Worm (Caenorhabditis elegans) whole organism, L1 larva: Measurements from ENCODE around the gene F48C5.2.
A peak's percentile ranks its signal among the peaks of the same experiment; 100 is the strongest.

Source experiments
- C34B4.2 ChIP-seq: sonication (generic microtip); optimal IDR thresholded peaks from 2 replicates; lab custom pipeline; 2017; ENCODE audit warnings: mild to moderate bottlenecking, missing genetic modification characterization, missing compliant biosample characterization
- F16B12.6 ChIP-seq: fragments of 150-350 bp; optimal IDR thresholded peaks from 2 replicates; lab custom pipeline; 2014; ENCODE audit warnings: missing biosample characterization, missing genetic modification characterization
- aly-2 ChIP-seq: fragments of 150-350 bp; optimal IDR thresholded peaks from 2 replicates; lab custom pipeline; 2014; ENCODE audit warnings: missing biosample characterization, missing genetic modification characterization
- ama-1 ChIP-seq: fragments of 150-350 bp; optimal IDR thresholded peaks from 2 replicates; lab custom pipeline; 2014
- blmp-1 ChIP-seq: fragments of 150-350 bp; optimal IDR thresholded peaks from 2 replicates; lab custom pipeline; 2014; ENCODE audit warnings: missing biosample characterization, missing genetic modification characterization
- ceh-88 ChIP-seq: fragments of 200-800 bp; sonication (Bioruptor generic); IDR thresholded peaks from 2 replicates; pipeline ENCODE4 v1.3.6; 2022; ENCODE audit warnings: missing genetic modification characterization, missing compliant biosample characterization
- dsc-1 ChIP-seq: sonication (generic microtip); optimal IDR thresholded peaks from 2 replicates; lab custom pipeline; 2016; ENCODE audit warnings: mild to moderate bottlenecking, missing genetic modification characterization, missing compliant biosample characterization
- efl-1 ChIP-seq, 4 experiments: fragments of 150-350 bp; optimal IDR thresholded peaks in 3 of 4; peaks in 1 of 4; 1 replicate in 1 of 4; 2 replicates in 3 of 4; lab custom pipeline; 2014; ENCODE audit warnings: missing biosample characterization in 2 of 4, missing genetic modification characterization in 2 of 4, missing genetic modification reagents in 2 of 4
- elt-2 ChIP-seq: sonication (generic microtip); optimal IDR thresholded peaks from 2 replicates; lab custom pipeline; 2016; ENCODE audit warnings: missing genetic modification characterization, mild to moderate bottlenecking, inconsistent platforms, missing compliant biosample characterization, missing genetic modification reagents
- ets-5 ChIP-seq: fragments of 200-800 bp; sonication (Bioruptor generic); IDR thresholded peaks from 2 replicates; pipeline ENCODE4 v1.3.6; 2022; ENCODE audit warnings: missing genetic modification characterization, missing compliant biosample characterization
- fkh-10 ChIP-seq: sonication (generic microtip); optimal IDR thresholded peaks from 2 replicates; lab custom pipeline; 2017; ENCODE audit warnings: missing biosample characterization, missing genetic modification reagents, missing genetic modification characterization
- hpl-2 ChIP-seq: fragments of 150-350 bp; optimal IDR thresholded peaks from 2 replicates; lab custom pipeline; 2014; ENCODE audit warnings: missing biosample characterization, missing genetic modification reagents, missing genetic modification characterization
- isw-1 ChIP-seq: fragments of 200-800 bp; sonication (Bioruptor generic); IDR thresholded peaks from 2 replicates; pipeline ENCODE4 v1.3.6; 2022; ENCODE audit warnings: missing genetic modification characterization, missing compliant biosample characterization
- lin-14 ChIP-seq: fragments of 200-800 bp; sonication (Bioruptor generic); optimal IDR thresholded peaks from 2 replicates; lab custom pipeline; 2018; ENCODE audit warnings: mild to moderate bottlenecking, missing genetic modification characterization, moderate library complexity, missing compliant biosample characterization
- lin-39 ChIP-seq: fragments of 150-350 bp; optimal IDR thresholded peaks from 2 replicates; lab custom pipeline; 2014; ENCODE audit warnings: missing biosample characterization, missing genetic modification reagents, missing genetic modification characterization
- lsy-2 ChIP-seq, 2 experiments: fragments of 150-350 bp; optimal IDR thresholded peaks; 2 replicates each; lab custom pipeline; 2014; ENCODE audit warnings: missing biosample characterization in 2 of 2, missing genetic modification characterization in 2 of 2
- mab-9 ChIP-seq: fragments of 200-800 bp; sonication (Bioruptor generic); IDR thresholded peaks from 2 replicates; pipeline ENCODE4 v1.3.6; 2022; ENCODE audit warnings: missing genetic modification reagents, missing genetic modification characterization, missing compliant biosample characterization
- mep-1 ChIP-seq: fragments of 150-350 bp; optimal IDR thresholded peaks from 2 replicates; lab custom pipeline; 2014; ENCODE audit warnings: missing biosample characterization, missing genetic modification characterization
- nhr-11 ChIP-seq: fragments of 150-350 bp; optimal IDR thresholded peaks from 2 replicates; lab custom pipeline; 2014; ENCODE audit warnings: missing biosample characterization, missing genetic modification characterization
- nhr-12 ChIP-seq: sonication (generic microtip); optimal IDR thresholded peaks from 2 replicates; lab custom pipeline; 2017; ENCODE audit warnings: missing biosample characterization, missing genetic modification characterization
- nhr-19 ChIP-seq: fragments of 200-800 bp; sonication (Bioruptor generic); conservative IDR thresholded peaks from 2 replicates; pipeline ENCODE4 v1.3.6; 2022; ENCODE audit warnings: missing genetic modification characterization, missing compliant biosample characterization
- nhr-20 ChIP-seq: sonication (generic microtip); optimal IDR thresholded peaks from 2 replicates; lab custom pipeline; 2016; ENCODE audit warnings: mild to moderate bottlenecking, missing genetic modification characterization, missing compliant biosample characterization
- nhr-84 ChIP-seq: sonication (generic microtip); optimal IDR thresholded peaks from 2 replicates; lab custom pipeline; 2017; ENCODE audit warnings: missing biosample characterization, missing genetic modification characterization
- nhr-85 ChIP-seq: sonication (generic microtip); peaks from one replicate; lab custom pipeline; 2016; ENCODE audit warnings: missing genetic modification characterization, inconsistent platforms, missing compliant biosample characterization
- pax-3 ChIP-seq: fragments of 200-800 bp; sonication (Bioruptor generic); optimal IDR thresholded peaks from 2 replicates; lab custom pipeline; 2018; ENCODE audit warnings: mild to moderate bottlenecking, missing genetic modification characterization, moderate library complexity, missing compliant biosample characterization
- pqm-1 ChIP-seq: sonication (generic microtip); optimal IDR thresholded peaks from 3 replicates; lab custom pipeline; 2017; ENCODE audit warnings: missing biosample characterization, missing genetic modification characterization
- rnt-1 ChIP-seq: sonication (generic microtip); optimal IDR thresholded peaks from 2 replicates; lab custom pipeline; 2016; ENCODE audit warnings: mild to moderate bottlenecking, missing genetic modification characterization, moderate library complexity, missing compliant biosample characterization
- snu-23 ChIP-seq: sonication (generic microtip); optimal IDR thresholded peaks from 2 replicates; lab custom pipeline; 2016; ENCODE audit warnings: missing genetic modification characterization, missing compliant biosample characterization
- sup-37 ChIP-seq: fragments of 200-800 bp; sonication (Bioruptor generic); optimal IDR thresholded peaks from 2 replicates; lab custom pipeline; 2018; ENCODE audit warnings: mild to moderate bottlenecking, missing genetic modification characterization, missing compliant biosample characterization
- swsn-7 ChIP-seq: sonication (generic microtip); optimal IDR thresholded peaks from 2 replicates; lab custom pipeline; 2016; ENCODE audit warnings: missing genetic modification characterization, missing compliant biosample characterization
- unc-30 ChIP-seq: sonication (generic microtip); optimal IDR thresholded peaks from 2 replicates; lab custom pipeline; 2017; ENCODE audit warnings: missing biosample characterization, missing genetic modification characterization
- unc-98 ChIP-seq: fragments of 200-800 bp; sonication (Bioruptor generic); IDR thresholded peaks from 2 replicates; pipeline ENCODE4 v1.3.6; 2022; ENCODE audit warnings: missing genetic modification characterization, missing compliant biosample characterization
- ztf-11 ChIP-seq, 2 experiments: sonication (generic microtip); optimal IDR thresholded peaks; 2 replicates each; lab custom pipeline; 2016 to 2017; ENCODE audit warnings: missing genetic modification characterization in 2 of 2, missing biosample characterization in 1 of 2, missing compliant biosample characterization in 1 of 2
- ztf-4 ChIP-seq: fragments of 150-350 bp; optimal IDR thresholded peaks from 2 replicates; lab custom pipeline; 2014; ENCODE audit warnings: missing biosample characterization, missing genetic modification characterization

F48C5.2 gene

ce11 chrX:11463568-11463967 lies 9.4 kb upstream of the F48C5.2 start:
- TF ChIP-seq ceh-88 (GFP tag; lab: Robert Waterston, UW), result no peak
- TF ChIP-seq rnt-1 (tag; lab: Kevin White, UChicago), result peak; percentile 8
- TF ChIP-seq efl-1 (optimal IDR thresholded peaks at IDR 0.05; lab: Kevin White, UChicago), result no peak
- TF ChIP-seq efl-1 (GFP tag; optimal IDR thresholded peaks at IDR 0.05 in 1 of 2; lab: Kevin White, UChicago), result peak in 1 of 2 experiments; percentile 22
- TF ChIP-seq, all 84 proteins: peak for 2

- TF ChIP-seq lin-14, result peak; percentile 68
- TF ChIP-seq mab-9 (GFP tag; lab: Robert Waterston, UW), result 0 out of 2 replicates have a peak, but pooled peaks have one; percentile 13
- TF ChIP-seq C34B4.2 (tag; lab: Kevin White, UChicago), result no peak
- no peak for TF ChIP-seq swsn-7 (tag; lab: Kevin White, UChicago)
- TF ChIP-seq, all 84 proteins: peak for 2
Measured at ce11 chrX:11463005-11463404, 8.9 kb upstream of the F48C5.2 start.

DNA sequence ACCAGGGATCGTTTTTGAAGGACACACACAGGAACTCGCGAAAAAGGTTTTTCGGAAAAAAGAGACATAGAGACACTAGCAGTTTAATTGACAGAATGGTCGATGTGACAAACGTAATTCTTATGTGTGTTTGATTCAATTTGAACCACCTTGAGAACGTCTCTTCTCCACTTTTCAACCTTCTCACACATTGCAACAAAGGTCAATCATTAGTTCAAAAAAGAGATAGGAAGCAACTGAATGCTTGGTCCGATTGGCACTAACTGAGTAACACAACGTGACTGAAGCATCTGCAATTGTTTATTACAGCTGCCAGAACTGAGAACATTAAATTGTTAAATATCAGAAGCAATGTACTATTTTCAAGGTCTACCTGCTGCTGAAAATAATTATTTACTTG lies 8.0 kb upstream of the F48C5.2 start:
- TF ChIP-seq mep-1 (tag; lab: Kevin White, UChicago) (peak; percentile 46), F16B12.6 (no peak), lsy-2 (tag; optimal IDR thresholded peaks at IDR 0.05; lab: Kevin White, UChicago) (peak in 1 of 2 experiments; percentile 16), nhr-85 (tag; lab: Kevin White, UChicago) (peak; percentile 68), lin-14 (peak; percentile 85), nhr-84 (no peak), dsc-1 (tag; lab: Kevin White, UChicago) (peak; percentile 13), snu-23 (GFP tag; lab: Kevin White, UChicago) (peak; percentile 17), ets-5 (GFP tag; lab: Robert Waterston, UW) (no peak)

DNA sequence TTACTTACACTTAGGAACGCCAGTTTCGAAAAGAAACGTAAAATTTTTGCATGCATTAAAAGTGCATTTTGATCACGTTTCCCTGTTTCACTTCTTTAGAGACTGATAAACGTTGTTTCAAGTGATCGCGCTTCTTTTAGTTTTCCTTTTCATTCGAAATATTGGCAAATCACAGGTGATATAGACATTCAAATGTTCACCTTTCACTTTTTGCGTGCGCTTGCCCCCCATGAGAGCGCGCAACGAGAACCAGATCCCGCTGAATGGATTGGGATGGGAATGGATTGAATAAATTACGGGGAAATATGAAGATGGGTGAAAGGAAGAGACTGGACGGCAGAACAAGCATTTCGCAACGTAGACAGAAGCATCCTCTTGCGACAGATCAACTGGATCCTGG lies 7.4 kb upstream of the F48C5.2 start:
- peak; percentile 97 for TF ChIP-seq blmp-1 (tag; lab: Kevin White, UChicago)
- no peak for TF ChIP-seq nhr-20 (tag; lab: Kevin White, UChicago)
- peak; percentile 11 for TF ChIP-seq elt-2
- TF ChIP-seq, all 84 proteins: peak for 2

- TF ChIP-seq ama-1, result no peak
- no peak for TF ChIP-seq fkh-10
- no peak for TF ChIP-seq lin-39 (tag; lab: Kevin White, UChicago)
- no peak for TF ChIP-seq unc-30 (tag; lab: Kevin White, UChicago)
- TF ChIP-seq nhr-19 (GFP tag; lab: Robert Waterston, UW), result no peak
- no peak for TF ChIP-seq isw-1
- TF ChIP-seq unc-98, result no peak
- TF ChIP-seq ztf-11 (tag; optimal IDR thresholded peaks at IDR 0.05; lab: Kevin White, UChicago), result no peak
- TF ChIP-seq nhr-11 (tag; lab: Kevin White, UChicago), result no peak
- TF ChIP-seq lin-14, result no peak
- TF ChIP-seq pqm-1 (tag; lab: Kevin White, UChicago), result no peak
- TF ChIP-seq pax-3, result no peak
- TF ChIP-seq sup-37 (GFP tag; lab: Kevin White, UChicago), result no peak
- TF ChIP-seq mab-9 (GFP tag; lab: Robert Waterston, UW), result no peak
Measured at ce11 chrX:11456665-11457064, 2.5 kb upstream of the F48C5.2 start.

DNA sequence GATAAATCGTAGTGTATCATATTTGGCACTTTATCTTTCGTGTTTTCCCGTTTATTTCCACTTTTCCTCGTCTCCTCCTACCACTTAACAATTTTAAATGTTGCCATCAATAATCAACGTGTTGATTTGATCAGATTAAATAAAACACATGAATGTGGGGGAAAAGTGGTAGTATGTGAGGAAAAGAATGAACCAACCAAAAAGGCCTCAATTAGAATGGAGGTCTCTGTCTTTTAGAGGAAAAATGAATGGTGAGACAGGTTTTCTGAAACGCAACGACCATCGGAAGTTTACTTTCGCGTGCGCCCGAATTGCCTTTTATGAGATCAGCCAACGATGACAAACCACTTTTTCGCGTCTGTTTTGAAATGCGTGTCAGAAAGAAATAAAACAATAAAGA lies 1.8 kb downstream of the F48C5.2 start:
- peak; percentile 41 for TF ChIP-seq lin-14
- no peak for TF ChIP-seq nhr-12 (tag; lab: Kevin White, UChicago)
- no peak for TF ChIP-seq aly-2 (tag; lab: Kevin White, UChicago)
- TF ChIP-seq hpl-2 (GFP tag; lab: Kevin White, UChicago), result no peak
- no peak for TF ChIP-seq ztf-4 (tag; lab: Kevin White, UChicago)
- peak; percentile 11 for TF ChIP-seq blmp-1 (tag; lab: Kevin White, UChicago)
- peak; percentile 69 for TF ChIP-seq nhr-85 (tag; lab: Kevin White, UChicago)
- TF ChIP-seq, all 84 proteins: peak for 3
